Fruit fly (Drosophila melanogaster) whole organism, embryonic: ENCODE data around the gene Cpr30F.
A peak's percentile ranks its signal among the peaks of the same experiment; 100 is the strongest.

ENCODE experiments used
- CG13287 ChIP-seq: fragments of 200-800 bp; sonication (Bioruptor generic); IDR thresholded peaks from 2 replicates; pipeline ENCODE4 v1.3.6; 2022; ENCODE audit warnings: missing biosample characterization, missing genetic modification characterization; ENCODE audit not compliant: partially characterized antibody
- CG14710 ChIP-seq: fragments of 200-800 bp; sonication (Bioruptor generic); optimal IDR thresholded peaks from 3 replicates; lab custom pipeline; 2019; ENCODE audit warnings: missing biosample characterization, mild to moderate bottlenecking, missing genetic modification characterization, moderate library complexity
- CG15514 ChIP-seq: fragments of 200-800 bp; sonication (Bioruptor generic); optimal IDR thresholded peaks from 3 replicates; lab custom pipeline; 2017; ENCODE audit warnings: missing biosample characterization, missing genetic modification characterization, mild to moderate bottlenecking, moderate library complexity, missing genetic modification reagents
- CG1603 ChIP-seq: fragments of 200-800 bp; sonication (Bioruptor generic); optimal IDR thresholded peaks from 2 replicates; lab custom pipeline; 2019; ENCODE audit warnings: missing biosample characterization, mild to moderate bottlenecking, missing genetic modification characterization, moderate library complexity
- CG17361 ChIP-seq: fragments of 200-800 bp; sonication (Bioruptor generic); IDR thresholded peaks from 3 replicates; pipeline ENCODE4 v1.3.6; 2022; ENCODE audit warnings: missing biosample characterization, missing genetic modification characterization
- CG17568 ChIP-seq: fragments of 200-800 bp; sonication (Bioruptor generic); optimal IDR thresholded peaks from 2 replicates; lab custom pipeline; 2018; ENCODE audit warnings: missing biosample characterization, mild to moderate bottlenecking, missing genetic modification characterization, moderate library complexity
- CG2202 ChIP-seq: fragments of 200-800 bp; sonication (Bioruptor generic); optimal IDR thresholded peaks from 2 replicates; lab custom pipeline; 2018; ENCODE audit warnings: missing biosample characterization, mild to moderate bottlenecking, missing genetic modification characterization
- CG2678 ChIP-seq: fragments of 200-800 bp; sonication (Bioruptor generic); optimal IDR thresholded peaks from 3 replicates; lab custom pipeline; 2019; ENCODE audit warnings: missing biosample characterization, mild to moderate bottlenecking, missing genetic modification characterization, moderate library complexity
- CG2712 ChIP-seq: fragments of 200-800 bp; optimal IDR thresholded peaks from 3 replicates; lab custom pipeline; 2019; ENCODE audit warnings: missing biosample characterization, mild to moderate bottlenecking, missing genetic modification characterization, moderate library complexity
- CG32532 ChIP-seq: fragments of 200-800 bp; sonication (Bioruptor generic); IDR thresholded peaks from 2 replicates; pipeline ENCODE4 v1.3.6; 2022; ENCODE audit warnings: missing biosample characterization, missing genetic modification characterization
- CG34422 ChIP-seq: fragments of 200-800 bp; sonication (Bioruptor generic); IDR thresholded peaks from 3 replicates; pipeline ENCODE4 v1.3.6; 2022; ENCODE audit warnings: missing biosample characterization, missing genetic modification characterization
- CG42726 ChIP-seq: fragments of 200-800 bp; sonication (Bioruptor generic); IDR thresholded peaks from 2 replicates; pipeline ENCODE4 v1.3.6; 2022; ENCODE audit warnings: missing biosample characterization, missing genetic modification characterization; ENCODE audit not compliant: partially characterized antibody
- CG7556 ChIP-seq: fragments of 200-800 bp; sonication (Bioruptor generic); optimal IDR thresholded peaks from 2 replicates; lab custom pipeline; 2017; ENCODE audit warnings: missing biosample characterization, mild to moderate bottlenecking, missing genetic modification characterization
- CG9609 ChIP-seq: fragments of 200-800 bp; sonication (Bioruptor generic); optimal IDR thresholded peaks from 3 replicates; lab custom pipeline; 2016; ENCODE audit warnings: missing biosample characterization, missing genetic modification characterization
- CoRest ChIP-seq: fragments of 200-800 bp; sonication (Bioruptor generic); optimal IDR thresholded peaks from 3 replicates; lab custom pipeline; 2018; ENCODE audit warnings: missing biosample characterization, mild to moderate bottlenecking, missing genetic modification characterization, moderate library complexity
- D ChIP-seq, 2 experiments: fragments of 200-800 bp in 1 of 2; fragments of >200 bp in 1 of 2; sonication (Bioruptor generic) in 1 of 2; optimal IDR thresholded peaks; 2 replicates in 1 of 2; 3 replicates in 1 of 2; lab custom pipeline; 2017; ENCODE audit warnings: mild to moderate bottlenecking in 1 of 2, missing biosample characterization in 1 of 2, missing genetic modification characterization in 1 of 2, missing genetic modification reagents in 1 of 2
- D19A ChIP-seq: fragments of 200-800 bp; optimal IDR thresholded peaks from 3 replicates; lab custom pipeline; 2019; ENCODE audit warnings: missing biosample characterization, mild to moderate bottlenecking, missing genetic modification characterization, moderate library complexity
- D19B ChIP-seq: fragments of 200-800 bp; sonication (Bioruptor generic); optimal IDR thresholded peaks from 2 replicates; lab custom pipeline; 2017; ENCODE audit warnings: missing biosample characterization, mild to moderate bottlenecking, missing genetic modification characterization
- Fer3 ChIP-seq: fragments of 200-800 bp; sonication (Bioruptor generic); optimal IDR thresholded peaks from 2 replicates; lab custom pipeline; 2018; ENCODE audit warnings: missing biosample characterization, mild to moderate bottlenecking, missing genetic modification characterization, moderate library complexity
- HmgZ ChIP-seq: fragments of 200-800 bp; sonication (Bioruptor generic); optimal IDR thresholded peaks from 2 replicates; lab custom pipeline; 2018; ENCODE audit warnings: missing biosample characterization, mild to moderate bottlenecking, missing genetic modification characterization
- Hsf ChIP-seq: fragments of 200-800 bp; sonication (Bioruptor generic); optimal IDR thresholded peaks from 3 replicates; lab custom pipeline; 2016; ENCODE audit warnings: missing biosample characterization, missing genetic modification characterization
- Mrtf ChIP-seq: fragments of 200-800 bp; sonication (Bioruptor generic); IDR thresholded peaks from 3 replicates; pipeline ENCODE4 v1.3.6; 2022; ENCODE audit warnings: missing biosample characterization, missing genetic modification characterization
- NfI ChIP-seq: fragments of 200-800 bp; sonication (Bioruptor generic); optimal IDR thresholded peaks from 3 replicates; lab custom pipeline; 2018; ENCODE audit warnings: missing biosample characterization, mild to moderate bottlenecking, missing genetic modification characterization, moderate library complexity
- Oli ChIP-seq: fragments of 200-800 bp; sonication (Bioruptor generic); optimal IDR thresholded peaks from 2 replicates; lab custom pipeline; 2018; ENCODE audit warnings: missing biosample characterization, mild to moderate bottlenecking, missing genetic modification characterization, moderate library complexity
- Opbp ChIP-seq: fragments of 200-800 bp; sonication (Bioruptor generic); IDR thresholded peaks from 3 replicates; pipeline ENCODE4 v1.3.6; 2022; ENCODE audit warnings: missing biosample characterization, missing genetic modification characterization; ENCODE audit not compliant: partially characterized antibody
- PHDP ChIP-seq: fragments of 200-800 bp; sonication (Bioruptor generic); optimal IDR thresholded peaks from 3 replicates; lab custom pipeline; 2018; ENCODE audit warnings: missing biosample characterization, mild to moderate bottlenecking, missing genetic modification characterization, moderate library complexity
- Stat92E ChIP-seq, 3 experiments: fragments of >200 bp in 2 of 3; fragments of 200-800 bp in 1 of 3; sonication (Bioruptor generic) in 1 of 3; optimal IDR thresholded peaks; 2 replicates each; lab custom pipeline; 2017 to 2019; ENCODE audit warnings: missing biosample characterization in 3 of 3, missing genetic modification characterization in 3 of 3, mild to moderate bottlenecking in 1 of 3, moderate library complexity in 1 of 3
- Xbp1 ChIP-seq: fragments of 200-800 bp; sonication (Bioruptor generic); optimal IDR thresholded peaks from 3 replicates; lab custom pipeline; 2016; ENCODE audit warnings: missing biosample characterization, mild to moderate bottlenecking, missing genetic modification characterization
- ash1 ChIP-seq: fragments of 200-800 bp; sonication (Bioruptor generic); optimal IDR thresholded peaks from 2 replicates; lab custom pipeline; 2018; ENCODE audit warnings: missing biosample characterization, mild to moderate bottlenecking, missing genetic modification characterization
- az2 ChIP-seq: fragments of 200-800 bp; sonication (Bioruptor generic); optimal IDR thresholded peaks from 3 replicates; lab custom pipeline; 2016; ENCODE audit warnings: missing biosample characterization, missing genetic modification characterization
- bsh ChIP-seq, 2 experiments: fragments of 200-800 bp; sonication (Bioruptor generic); optimal IDR thresholded peaks; 2 replicates each; lab custom pipeline; 2017 to 2018; ENCODE audit warnings: mild to moderate bottlenecking in 2 of 2, missing biosample characterization in 2 of 2, missing genetic modification characterization in 2 of 2, moderate library complexity in 1 of 2
- caup ChIP-seq: fragments of 200-800 bp; sonication (Bioruptor generic); optimal IDR thresholded peaks from 3 replicates; lab custom pipeline; 2017; ENCODE audit warnings: missing biosample characterization, mild to moderate bottlenecking, missing genetic modification characterization, moderate library complexity; ENCODE audit not compliant: severe bottlenecking
- gem ChIP-seq: fragments of 200-800 bp; sonication (Bioruptor generic); optimal IDR thresholded peaks from 2 replicates; lab custom pipeline; 2019; ENCODE audit warnings: missing biosample characterization, mild to moderate bottlenecking, missing genetic modification characterization, moderate library complexity
- gfzf ChIP-seq: fragments of 200-800 bp; sonication (Bioruptor generic); optimal IDR thresholded peaks from 2 replicates; lab custom pipeline; 2016; ENCODE audit warnings: missing biosample characterization, mild to moderate bottlenecking, missing genetic modification characterization, moderate library complexity
- inv ChIP-seq: fragments of 200-800 bp; sonication (Bioruptor generic); IDR thresholded peaks from 2 replicates; pipeline ENCODE4 v1.3.6; 2022; ENCODE audit warnings: missing biosample characterization, missing genetic modification characterization; ENCODE audit not compliant: partially characterized antibody
- jumu ChIP-seq: fragments of 200-800 bp; sonication (Bioruptor generic); optimal IDR thresholded peaks from 3 replicates; lab custom pipeline; 2016; ENCODE audit warnings: missing biosample characterization, missing genetic modification characterization
- knrl ChIP-seq: fragments of 200-800 bp; sonication (Bioruptor generic); IDR thresholded peaks from 3 replicates; pipeline ENCODE4 v1.3.6; 2022; ENCODE audit warnings: missing biosample characterization, missing genetic modification characterization; ENCODE audit not compliant: partially characterized antibody
- mirr ChIP-seq: fragments of 200-800 bp; sonication (Bioruptor generic); optimal IDR thresholded peaks from 3 replicates; lab custom pipeline; 2018; ENCODE audit warnings: missing biosample characterization, mild to moderate bottlenecking, missing genetic modification characterization
- nom ChIP-seq: fragments of 200-800 bp; sonication (Bioruptor generic); optimal IDR thresholded peaks from 2 replicates; lab custom pipeline; 2017; ENCODE audit warnings: missing biosample characterization, missing genetic modification characterization, mild to moderate bottlenecking, moderate library complexity, missing genetic modification reagents
- org-1 ChIP-seq: fragments of 200-800 bp; sonication (Bioruptor generic); optimal IDR thresholded peaks from 2 replicates; lab custom pipeline; 2017; ENCODE audit warnings: missing biosample characterization, missing genetic modification characterization
- otp ChIP-seq: fragments of 200-800 bp; sonication (Bioruptor generic); IDR thresholded peaks from 3 replicates; pipeline ENCODE4, ENCODE4 v1.3.6; 2022; ENCODE audit warnings: missing biosample characterization, missing genetic modification characterization
- pfk ChIP-seq: fragments of 200-800 bp; sonication (Bioruptor generic); optimal IDR thresholded peaks from 2 replicates; lab custom pipeline; 2018; ENCODE audit warnings: missing biosample characterization, mild to moderate bottlenecking, missing genetic modification characterization, moderate library complexity
- sd ChIP-seq: fragments of 200-800 bp; sonication (Bioruptor generic); optimal IDR thresholded peaks from 3 replicates; lab custom pipeline; 2018; ENCODE audit warnings: missing biosample characterization, mild to moderate bottlenecking, missing genetic modification characterization, moderate library complexity
- sna ChIP-seq: fragments of 200-800 bp; sonication (Bioruptor generic); IDR thresholded peaks from 2 replicates; pipeline ENCODE4 v1.3.6; 2022; ENCODE audit warnings: missing biosample characterization, missing genetic modification characterization; ENCODE audit not compliant: partially characterized antibody
- trem ChIP-seq: fragments of 200-800 bp; optimal IDR thresholded peaks from 3 replicates; lab custom pipeline; 2019; ENCODE audit warnings: missing biosample characterization, mild to moderate bottlenecking, missing genetic modification characterization, moderate library complexity
- wdn ChIP-seq: fragments of 200-800 bp; sonication (Bioruptor generic); IDR thresholded peaks from 2 replicates; pipeline ENCODE4 v1.3.6; 2022; ENCODE audit warnings: missing biosample characterization, missing genetic modification characterization
- zen ChIP-seq: fragments of 200-800 bp; sonication (Bioruptor generic); optimal IDR thresholded peaks from 3 replicates; lab custom pipeline; 2018; ENCODE audit warnings: missing biosample characterization, mild to moderate bottlenecking, missing genetic modification characterization, moderate library complexity

Cpr30F gene

dm6 chr2L:9894871-9895364 is 38.0 kb downstream of the Cpr30F start, which contains the start of gene Bka (continued):
- TF ChIP-seq CG17568 = peak; percentile 78
- TF ChIP-seq Hsf (GFP tag; lab: Kevin White, UChicago) = peak; percentile 17
- peak; percentile 83 for TF ChIP-seq HmgZ (tag; lab: Kevin White, UChicago)
- TF ChIP-seq inv (GFP tag; lab: Robert Waterston, UW) = peak; percentile 97
- TF ChIP-seq zen = peak; percentile 21
- peak; percentile 60 for TF ChIP-seq CG2202
- peak; percentile 68 for TF ChIP-seq NfI (GFP tag; lab: Kevin White, UChicago)
- TF ChIP-seq Opbp = peak; percentile 95
- peak; percentile 18 for TF ChIP-seq Xbp1
- peak; percentile 49 for TF ChIP-seq gem
- TF ChIP-seq org-1 (GFP tag; lab: Kevin White, UChicago) = peak; percentile 8
- no peak for TF ChIP-seq D (optimal IDR thresholded peaks at IDR 0.05; lab: Kevin White, UChicago)
- no peak for TF ChIP-seq D (GFP tag; optimal IDR thresholded peaks at IDR 0.05; lab: Kevin White, UChicago)
- TF ChIP-seq trem = peak; percentile 92
- peak; percentile 79 for TF ChIP-seq caup (GFP tag; lab: Kevin White, UChicago)
- TF ChIP-seq CG13287 (GFP tag; lab: Robert Waterston, UW) = peak; percentile 99
- TF ChIP-seq wdn (GFP tag; lab: Robert Waterston, UW) = peak; percentile 17; the same call in 1 of the 2 replicates
- TF ChIP-seq CG32532 = peak; percentile 62
- no peak for TF ChIP-seq ash1 (GFP tag; lab: Kevin White, UChicago)
- TF ChIP-seq CG1603 (tag; lab: Kevin White, UChicago) = peak; percentile 78
- peak; percentile 66; the same call in 2 of the 3 replicates for TF ChIP-seq CG17361 (GFP tag; lab: Robert Waterston, UW)
- peak; percentile 60 for TF ChIP-seq D19A (tag; lab: Kevin White, UChicago)
- peak; percentile 26 for TF ChIP-seq pfk
- TF ChIP-seq sd (tag; lab: Kevin White, UChicago) = peak; percentile 88
- TF ChIP-seq Fer3 (tag; lab: Kevin White, UChicago) = peak; percentile 47
- TF ChIP-seq knrl (GFP tag; lab: Robert Waterston, UW) = peak; percentile 99
- peak; percentile 91 for TF ChIP-seq CG14710 (tag; lab: Kevin White, UChicago)
- TF ChIP-seq CG34422 (GFP tag; lab: Robert Waterston, UW) = peak; percentile 55; the same call in 1 of the 3 replicates
- peak; percentile 31 for TF ChIP-seq Oli (tag; lab: Kevin White, UChicago)
- peak in 1 of 2 experiments; percentile 56 for TF ChIP-seq bsh (GFP tag; optimal IDR thresholded peaks at IDR 0.05; lab: Kevin White, UChicago)
- peak; percentile 53 for TF ChIP-seq nom (GFP tag; lab: Kevin White, UChicago)
- TF ChIP-seq Stat92E (GFP tag; optimal IDR thresholded peaks at IDR 0.05; lab: Kevin White, UChicago) = peak in 1 of 3 experiments; percentile 78
- peak; percentile 18 for TF ChIP-seq gfzf (GFP tag; lab: Kevin White, UChicago)
- TF ChIP-seq CG9609 = no peak
- peak; percentile 61 for TF ChIP-seq CoRest (tag; lab: Kevin White, UChicago)
- TF ChIP-seq otp (GFP tag; lab: Robert Waterston, UW) = peak; percentile 27; the same call in 1 of the 3 replicates
- no peak for TF ChIP-seq jumu
- TF ChIP-seq sna (GFP tag; lab: Robert Waterston, UW) = peak; percentile 99
- TF ChIP-seq PHDP (tag; lab: Kevin White, UChicago) = peak; percentile 69
- TF ChIP-seq CG2712 (tag; lab: Kevin White, UChicago) = peak; percentile 71
- peak; percentile 86 for TF ChIP-seq CG15514
- peak; percentile 61 for TF ChIP-seq CG2678
- peak; percentile 38 for TF ChIP-seq CG7556 (GFP tag; lab: Kevin White, UChicago)
- TF ChIP-seq D19B = no peak
- TF ChIP-seq CG42726 = peak; percentile 88
- TF ChIP-seq Mrtf (GFP tag; lab: Robert Waterston, UW) = no peak
- TF ChIP-seq mirr (GFP tag; lab: Kevin White, UChicago) = peak; percentile 28
- TF ChIP-seq az2 (GFP tag; lab: Kevin White, UChicago) = peak; percentile 7
